Worm (Caenorhabditis elegans) whole organism, L4 larva: ENCODE measurements around the gene anmt-1.

Experiments used
- D1046.2 ChIP-seq: fragments of 200-800 bp; sonication (Bioruptor generic); IDR thresholded peaks from 2 replicates; pipeline ENCODE4 v1.3.6; 2022; ENCODE audit warnings: missing genetic modification characterization, missing compliant biosample characterization
- F26F4.8 ChIP-seq: fragments of 200-800 bp; sonication (Bioruptor generic); conservative IDR thresholded peaks from 2 replicates; pipeline ENCODE4 v1.3.6; 2022; ENCODE audit warnings: missing genetic modification characterization, missing compliant biosample characterization
- F37D6.2 ChIP-seq: sonication (generic microtip); optimal IDR thresholded peaks from 2 replicates; lab custom pipeline; 2016; ENCODE audit warnings: mild to moderate bottlenecking, missing genetic modification characterization, missing compliant biosample characterization
- F49E8.2 ChIP-seq: sonication (generic microtip); optimal IDR thresholded peaks from 2 replicates; lab custom pipeline; 2016; ENCODE audit warnings: missing compliant biosample characterization, mild to moderate bottlenecking, missing genetic modification characterization, borderline replicate concordance
- Y75B8A.6 ChIP-seq: fragments of 200-800 bp; sonication (Bioruptor generic); IDR thresholded peaks from 2 replicates; pipeline ENCODE4 v1.3.6; 2022; ENCODE audit warnings: missing genetic modification reagents, missing genetic modification characterization, missing compliant biosample characterization
- ZK546.5 ChIP-seq, 2 experiments: sonication (generic microtip); optimal IDR thresholded peaks; 2 replicates each; lab custom pipeline; 2017; ENCODE audit warnings: missing biosample characterization in 2 of 2, missing genetic modification characterization in 2 of 2
- aha-1 ChIP-seq: fragments of 150-350 bp; peaks from one replicate; lab custom pipeline; 2014; ENCODE audit warnings: missing biosample characterization, missing genetic modification characterization
- aly-2 ChIP-seq: sonication (generic microtip); optimal IDR thresholded peaks from 2 replicates; lab custom pipeline; 2018; ENCODE audit warnings: missing biosample characterization, missing genetic modification characterization
- ceh-20 ChIP-seq: fragments of 200-800 bp; sonication (Bioruptor generic); IDR thresholded peaks from 2 replicates; pipeline ENCODE4 v1.3.6; 2022; ENCODE audit warnings: missing genetic modification reagents, missing genetic modification characterization, missing compliant biosample characterization
- ceh-32 ChIP-seq: sonication (generic microtip); optimal IDR thresholded peaks from 2 replicates; lab custom pipeline; 2016; ENCODE audit warnings: mild to moderate bottlenecking, missing genetic modification characterization, missing compliant biosample characterization; ENCODE audit not compliant: poor library complexity
- ceh-62 ChIP-seq: sonication (generic microtip); optimal IDR thresholded peaks from 2 replicates; lab custom pipeline; 2017; ENCODE audit warnings: missing biosample characterization, missing genetic modification characterization
- cey-2 ChIP-seq: sonication (generic microtip); optimal IDR thresholded peaks from 3 replicates; lab custom pipeline; 2017; ENCODE audit warnings: missing genetic modification characterization, mild to moderate bottlenecking, missing compliant biosample characterization, antibody characterized with exemption, borderline replicate concordance; ENCODE audit not compliant: insufficient read depth
- daf-16 ChIP-seq, 3 experiments: sonication (generic microtip); optimal IDR thresholded peaks; 2 replicates each; lab custom pipeline; 2016 to 2017; ENCODE audit warnings: missing genetic modification characterization in 3 of 3, missing genetic modification reagents in 3 of 3, mild to moderate bottlenecking in 2 of 3, missing compliant biosample characterization in 2 of 3, missing biosample characterization in 1 of 3, moderate library complexity in 1 of 3
- dmd-6 ChIP-seq: fragments of 200-800 bp; sonication (Bioruptor generic); IDR thresholded peaks from 2 replicates; pipeline ENCODE4 v1.3.6; 2022; ENCODE audit warnings: missing genetic modification reagents, missing genetic modification characterization, missing compliant biosample characterization
- dmd-8 ChIP-seq: fragments of 200-800 bp; sonication (Bioruptor generic); IDR thresholded peaks from 2 replicates; pipeline ENCODE4 v1.3.6; 2022; ENCODE audit warnings: missing genetic modification characterization, missing compliant biosample characterization
- dpl-1 ChIP-seq: fragments of 150-350 bp; optimal IDR thresholded peaks from 2 replicates; lab custom pipeline; 2014; ENCODE audit warnings: missing biosample characterization, missing genetic modification reagents, missing genetic modification characterization
- duxl-1 ChIP-seq: sonication (generic microtip); optimal IDR thresholded peaks from 2 replicates; lab custom pipeline; 2016; ENCODE audit warnings: mild to moderate bottlenecking, missing genetic modification characterization, moderate library complexity, missing compliant biosample characterization; ENCODE audit not compliant: poor library complexity
- dve-1 ChIP-seq: sonication (generic microtip); optimal IDR thresholded peaks from 2 replicates; lab custom pipeline; 2017; ENCODE audit warnings: antibody characterized with exemption, mild to moderate bottlenecking, missing genetic modification characterization, missing compliant biosample characterization; ENCODE audit not compliant: insufficient read depth
- egl-43 ChIP-seq: fragments of 200-800 bp; sonication (Bioruptor generic); IDR thresholded peaks from 2 replicates; pipeline ENCODE4 v1.3.6; 2022; ENCODE audit warnings: missing genetic modification reagents, missing genetic modification characterization, missing compliant biosample characterization
- fkh-10 ChIP-seq: fragments of 150-350 bp; optimal IDR thresholded peaks from 2 replicates; lab custom pipeline; 2014; ENCODE audit warnings: missing biosample characterization, missing genetic modification reagents, missing genetic modification characterization
- hif-1 ChIP-seq, 2 experiments: sonication (generic microtip); optimal IDR thresholded peaks; 2 replicates each; lab custom pipeline; 2016 to 2017; ENCODE audit warnings: missing compliant biosample characterization in 2 of 2, missing genetic modification characterization in 2 of 2, missing genetic modification reagents in 2 of 2, missing genotype in 2 of 2, mild to moderate bottlenecking in 1 of 2
- lin-1 ChIP-seq: fragments of 200-800 bp; sonication (Bioruptor generic); IDR thresholded peaks from 2 replicates; pipeline ENCODE4 v1.3.6; 2022; ENCODE audit warnings: missing genetic modification reagents, missing genetic modification characterization, missing compliant biosample characterization
- lir-3 ChIP-seq: sonication (generic microtip); optimal IDR thresholded peaks from 2 replicates; lab custom pipeline; 2016; ENCODE audit warnings: mild to moderate bottlenecking, missing genetic modification characterization, missing compliant biosample characterization
- madf-5 ChIP-seq, 2 experiments: fragments of 200-800 bp; sonication (Bioruptor generic); IDR thresholded peaks; 2 replicates each; pipeline ENCODE4 v1.3.6; 2022; ENCODE audit warnings: missing compliant biosample characterization in 2 of 2, missing genetic modification characterization in 2 of 2
- mdl-1 ChIP-seq, 2 experiments: fragments of 150-350 bp in 1 of 2; sonication (generic microtip) in 1 of 2; optimal IDR thresholded peaks; 2 replicates each; lab custom pipeline; 2014 to 2017; ENCODE audit warnings: missing biosample characterization in 2 of 2, missing genetic modification characterization in 2 of 2
- mdt-29 ChIP-seq: fragments of 200-800 bp; sonication (Bioruptor generic); IDR thresholded peaks from 2 replicates; pipeline ENCODE4 v1.3.6; 2022; ENCODE audit warnings: missing genetic modification reagents, missing genetic modification characterization, missing compliant biosample characterization
- mep-1 ChIP-seq: fragments of 150-350 bp; sonication (generic microtip); optimal IDR thresholded peaks from 3 replicates; lab custom pipeline; 2014; ENCODE audit warnings: missing biosample characterization, missing genetic modification characterization
- mxl-2 ChIP-seq: fragments of 200-800 bp; sonication (Bioruptor generic); conservative IDR thresholded peaks from 2 replicates; pipeline ENCODE4 v1.3.6; 2022; ENCODE audit warnings: missing genetic modification reagents, missing genetic modification characterization, missing compliant biosample characterization
- mxl-3 ChIP-seq: fragments of 200-800 bp; sonication (Bioruptor generic); optimal IDR thresholded peaks from 2 replicates; lab custom pipeline; 2018; ENCODE audit warnings: mild to moderate bottlenecking, missing genetic modification characterization, missing compliant biosample characterization
- nhr-10 ChIP-seq: fragments of 150-350 bp; optimal IDR thresholded peaks from 2 replicates; lab custom pipeline; 2014; ENCODE audit warnings: missing biosample characterization, missing genetic modification characterization
- nhr-237 ChIP-seq: sonication (generic microtip); optimal IDR thresholded peaks from 2 replicates; lab custom pipeline; 2017; ENCODE audit warnings: missing biosample characterization, missing genetic modification characterization
- nhr-25 ChIP-seq: sonication (generic microtip); optimal IDR thresholded peaks from 2 replicates; lab custom pipeline; 2017; ENCODE audit warnings: missing genetic modification characterization, mild to moderate bottlenecking, missing compliant biosample characterization, antibody characterized with exemption, moderate library complexity, borderline replicate concordance; ENCODE audit not compliant: insufficient read depth
- nhr-41 ChIP-seq: fragments of 200-800 bp; sonication (Bioruptor generic); IDR thresholded peaks from 2 replicates; pipeline ENCODE4 v1.3.6; 2022; ENCODE audit warnings: missing genetic modification reagents, missing genetic modification characterization, missing compliant biosample characterization
- nhr-42 ChIP-seq: fragments of 200-800 bp; sonication (Bioruptor generic); IDR thresholded peaks from 2 replicates; pipeline ENCODE4 v1.3.6; 2022; ENCODE audit warnings: missing genetic modification characterization, missing compliant biosample characterization
- nhr-76 ChIP-seq: fragments of 150-350 bp; optimal IDR thresholded peaks from 2 replicates; lab custom pipeline; 2014; ENCODE audit warnings: missing biosample characterization, missing genetic modification characterization
- nhr-77 ChIP-seq: fragments of 150-350 bp; optimal IDR thresholded peaks from 2 replicates; lab custom pipeline; 2014; ENCODE audit warnings: missing biosample characterization, missing genetic modification characterization
- pha-4 ChIP-seq, 2 experiments: fragments of 150-350 bp in 1 of 2; fragments of 200-800 bp in 1 of 2; sonication (Bioruptor generic) in 1 of 2; IDR thresholded peaks in 1 of 2; optimal IDR thresholded peaks in 1 of 2; 2 replicates each; pipeline versions ENCODE4 v1.3.6 to Lab custom; 2014 to 2022; ENCODE audit warnings: missing genetic modification characterization in 2 of 2, missing genetic modification reagents in 2 of 2, missing biosample characterization in 1 of 2, missing compliant biosample characterization in 1 of 2
- rbr-2 ChIP-seq: sonication (generic microtip); optimal IDR thresholded peaks from 2 replicates; lab custom pipeline; 2016; ENCODE audit warnings: missing genotype, missing genetic modification characterization, missing compliant biosample characterization
- sdz-12 ChIP-seq: fragments of 200-800 bp; sonication (Bioruptor generic); optimal IDR thresholded peaks from 2 replicates; lab custom pipeline; 2018; ENCODE audit warnings: mild to moderate bottlenecking, missing genetic modification characterization, missing compliant biosample characterization
- set-16 ChIP-seq: fragments of 200-800 bp; sonication (Bioruptor generic); IDR thresholded peaks from 2 replicates; pipeline ENCODE4 v1.3.6; 2022; ENCODE audit warnings: missing genetic modification reagents, missing genetic modification characterization, missing compliant biosample characterization
- skn-1 ChIP-seq: fragments of 150-350 bp; optimal IDR thresholded peaks from 2 replicates; lab custom pipeline; 2014; ENCODE audit warnings: missing biosample characterization, missing genetic modification characterization
- snpc-1.2 ChIP-seq: fragments of 200-800 bp; sonication (Bioruptor generic); IDR thresholded peaks from 2 replicates; pipeline ENCODE4 v1.3.6; 2022; ENCODE audit warnings: missing genetic modification reagents, missing genetic modification characterization, missing compliant biosample characterization
- tra-1 ChIP-seq: fragments of 200-800 bp; sonication (Bioruptor generic); IDR thresholded peaks from 2 replicates; pipeline ENCODE4 v1.3.6; 2022; ENCODE audit warnings: missing genetic modification reagents, missing genetic modification characterization, missing compliant biosample characterization
- unc-130 ChIP-seq: sonication (generic microtip); optimal IDR thresholded peaks from 2 replicates; lab custom pipeline; 2016; ENCODE audit warnings: missing genetic modification reagents, missing genetic modification characterization, missing compliant biosample characterization
- unc-62 ChIP-seq, 3 experiments: fragments of 150-350 bp in 1 of 3; sonication (generic microtip); optimal IDR thresholded peaks in 2 of 3; peaks in 1 of 3; 1 replicate in 1 of 3; 2 replicates in 2 of 3; lab custom pipeline; 2014 to 2017; ENCODE audit warnings: missing biosample characterization in 3 of 3, missing genetic modification characterization in 3 of 3, missing genetic modification reagents in 3 of 3, missing genotype in 1 of 3
- vab-7 ChIP-seq: fragments of 200-800 bp; sonication (Bioruptor generic); IDR thresholded peaks from 2 replicates; pipeline ENCODE4 v1.3.6; 2022; ENCODE audit warnings: missing genetic modification reagents, missing genetic modification characterization, missing compliant biosample characterization
- zag-1 ChIP-seq: fragments of 150-350 bp; optimal IDR thresholded peaks from 2 replicates; lab custom pipeline; 2014; ENCODE audit warnings: missing biosample characterization, missing genetic modification characterization
- zip-2 ChIP-seq: fragments of 150-350 bp; optimal IDR thresholded peaks from 2 replicates; lab custom pipeline; 2014; ENCODE audit warnings: missing biosample characterization, missing genetic modification characterization
- ztf-11 ChIP-seq: fragments of 150-350 bp; optimal IDR thresholded peaks from 2 replicates; lab custom pipeline; 2014; ENCODE audit warnings: missing biosample characterization, missing genetic modification characterization

Gene anmt-1

ce11 chrIII:8678371-8678770, 6.2 kb upstream of the anmt-1 start (continued):
- TF ChIP-seq unc-130 (GFP tag; lab: Kevin White, UChicago) (peak; percentile 60), pha-4 (GFP tag; IDR thresholded peaks at IDR 0.05; lab: Robert Waterston, UW) (peak; percentile 93), pha-4 (tag; optimal IDR thresholded peaks at IDR 0.05; lab: Kevin White, UChicago) (no peak), mxl-2 (GFP tag; lab: Robert Waterston, UW) (peak; percentile 79), mxl-3 (GFP tag; lab: Kevin White, UChicago) (peak; percentile 62), dve-1 (tag; lab: Kevin White, UChicago) (peak; percentile 58), nhr-237 (no peak), ceh-20 (GFP tag; lab: Robert Waterston, UW) (peak; percentile 85), mep-1 (tag; lab: Kevin White, UChicago) (peak; percentile 76), dmd-8 (GFP tag; lab: Robert Waterston, UW) (peak; percentile 95), egl-43 (peak; percentile 97), nhr-10 (tag; lab: Kevin White, UChicago) (no peak), ceh-32 (tag; lab: Kevin White, UChicago) (no peak), aha-1 (tag; lab: Kevin White, UChicago) (peak; percentile 84), zip-2 (peak; percentile 63), rbr-2 (tag; lab: Kevin White, UChicago) (peak; percentile 72), tra-1 (peak; percentile 87), cey-2 (tag; lab: Kevin White, UChicago) (no peak), vab-7 (GFP tag; lab: Robert Waterston, UW) (peak; percentile 90), snpc-1.2 (peak; percentile 80), aly-2 (tag; lab: Kevin White, UChicago) (peak; percentile 61), F26F4.8 (GFP tag; lab: Robert Waterston, UW) (peak; percentile 94), skn-1 (no peak), nhr-25 (tag; lab: Kevin White, UChicago) (no peak), nhr-42 (GFP tag; lab: Robert Waterston, UW) (peak; percentile 87), nhr-76 (tag; lab: Kevin White, UChicago) (no peak), mdt-29 (GFP tag; lab: Robert Waterston, UW) (peak; percentile 57; the same call in 1 of the 2 replicates), F49E8.2 (tag; lab: Kevin White, UChicago) (peak; percentile 44), lin-1 (peak; percentile 92), duxl-1 (tag; lab: Kevin White, UChicago) (peak; percentile 85), set-16 (GFP tag; lab: Robert Waterston, UW) (peak; percentile 29; the same call in 1 of the 2 replicates), dmd-6 (GFP tag; lab: Robert Waterston, UW) (peak; percentile 47), unc-62 (GFP tag; optimal IDR thresholded peaks at IDR 0.05 in 1 of 2; lab: Kevin White, UChicago) (peak in 1 of 2 experiments; percentile 93), unc-62 (tag; optimal IDR thresholded peaks at IDR 0.05; lab: Kevin White, UChicago) (no peak), D1046.2 (GFP tag; lab: Robert Waterston, UW) (no peak), F37D6.2 (tag; lab: Kevin White, UChicago) (peak; percentile 50), mdl-1 (tag; optimal IDR thresholded peaks at IDR 0.05; lab: Kevin White, UChicago) (no peak), fkh-10 (GFP tag; lab: Kevin White, UChicago) (peak; percentile 0), sdz-12 (GFP tag; lab: Kevin White, UChicago) (peak; percentile 84), ZK546.5 (tag; optimal IDR thresholded peaks at IDR 0.05; lab: Kevin White, UChicago) (no peak), ztf-11 (no peak), nhr-77 (tag; lab: Kevin White, UChicago) (no peak), lir-3 (peak; percentile 75), ceh-62 (tag; lab: Kevin White, UChicago) (no peak), nhr-41 (peak; percentile 87), dpl-1 (peak; percentile 53), Y75B8A.6 (GFP tag; lab: Robert Waterston, UW) (peak; percentile 88), hif-1 (tag; optimal IDR thresholded peaks at IDR 0.05; lab: Kevin White, UChicago) (peak in 1 of 2 experiments; percentile 69), zag-1 (tag; lab: Kevin White, UChicago) (no peak), daf-16 (GFP tag; optimal IDR thresholded peaks at IDR 0.05; lab: Kevin White, UChicago) (peak; percentile 51 to 90), daf-16 (tag; optimal IDR thresholded peaks at IDR 0.05; lab: Kevin White, UChicago) (peak; percentile 53), madf-5 (GFP tag; IDR thresholded peaks at IDR 0.05; lab: Robert Waterston, UW) (peak; percentile 86 to 89; a peak in 3 of 4 replicates)
